Worm (Caenorhabditis elegans): ENCODE results near the gene asp-17.

DNA sequence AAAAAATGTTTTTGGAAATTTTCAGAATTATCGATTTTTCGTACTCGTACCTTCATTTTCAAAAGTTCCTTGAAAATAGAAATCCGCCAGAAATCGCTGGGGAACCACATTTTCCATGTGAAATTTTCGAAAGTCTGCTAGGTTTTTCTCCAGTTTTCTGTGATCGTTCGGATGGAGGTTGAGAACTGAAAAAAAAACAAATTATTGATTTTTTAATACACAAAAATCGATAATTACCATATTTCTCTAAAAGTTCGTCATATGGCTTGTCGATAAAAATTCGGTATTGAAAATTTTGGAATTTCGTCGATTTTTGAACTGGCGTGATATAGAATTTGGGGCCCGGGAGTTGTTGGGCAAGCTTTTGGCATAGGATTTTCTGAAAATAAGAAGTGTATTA is 39.7 kb upstream of the asp-17 start:
- TF ChIP-seq nfya-1 (tag; optimal IDR thresholded peaks at IDR 0.05) = no peak
- no peak for TF ChIP-seq elt-2 (tag; optimal IDR thresholded peaks at IDR 0.05)
- no peak for TF ChIP-seq elt-4 (tag; optimal IDR thresholded peaks at IDR 0.05)
- TF ChIP-seq dve-1 (tag; optimal IDR thresholded peaks at IDR 0.05) = no peak
- TF ChIP-seq ceh-24 (tag; optimal IDR thresholded peaks at IDR 0.05) = no peak
- TF ChIP-seq rnt-1 (tag; optimal IDR thresholded peaks at IDR 0.05) = no peak
- no peak for TF ChIP-seq ceh-22 (tag; optimal IDR thresholded peaks at IDR 0.05)
- TF ChIP-seq npax-4 (tag; optimal IDR thresholded peaks at IDR 0.05) = no peak
- no peak for TF ChIP-seq tbx-2 (tag; optimal IDR thresholded peaks at IDR 0.05)
- TF ChIP-seq pag-3 (tag; optimal IDR thresholded peaks at IDR 0.05; ENCODE audit: borderline replicate concordance) = no peak
- TF ChIP-seq pha-4 (tag; optimal IDR thresholded peaks at IDR 0.05) = no peak
- TF ChIP-seq sdc-2 (tag; optimal IDR thresholded peaks at IDR 0.05) = no peak
- TF ChIP-seq zip-5 (tag; optimal IDR thresholded peaks at IDR 0.05) = no peak
- TF ChIP-seq hlh-30 (tag; optimal IDR thresholded peaks at IDR 0.05; ENCODE audit: insufficient read depth) = no peak
